Fruit fly (Drosophila melanogaster) whole organism, wandering third instar larva: ENCODE measurements around the gene emei.

Experiments used
- CG9705 ChIP-seq: fragments of 200-800 bp; sonication (Bioruptor generic); optimal IDR thresholded peaks from 2 replicates; lab custom pipeline; 2018; ENCODE audit warnings: missing biosample characterization, mild to moderate bottlenecking, missing genetic modification characterization
- Hnf4 ChIP-seq: fragments of 200-800 bp; sonication (Bioruptor generic); optimal IDR thresholded peaks from 2 replicates; lab custom pipeline; 2016; ENCODE audit warnings: missing biosample characterization, mild to moderate bottlenecking, missing genetic modification characterization
- Hr78 ChIP-seq: fragments of >200 bp; optimal IDR thresholded peaks from 2 replicates; lab custom pipeline; 2017; ENCODE audit warnings: missing biosample characterization, missing genetic modification characterization
- Hr83 ChIP-seq: fragments of 200-300 bp; sonication (Bioruptor generic); optimal IDR thresholded peaks from 2 replicates; lab custom pipeline; 2016; ENCODE audit warnings: missing biosample characterization, mild to moderate bottlenecking, missing genetic modification characterization, moderate library complexity; ENCODE audit not compliant: poor library complexity, severe bottlenecking
- Myc ChIP-seq: fragments of >200 bp; optimal IDR thresholded peaks from 2 replicates; lab custom pipeline; 2017
- N ChIP-seq: fragments of >200 bp; optimal IDR thresholded peaks from 2 replicates; lab custom pipeline; 2018; ENCODE audit warnings: missing biosample characterization, missing external identifiers, missing genetic modification characterization
- Rel ChIP-seq, 2 experiments: fragments of 200-800 bp; sonication (Bioruptor generic) in 1 of 2; optimal IDR thresholded peaks; 2 replicates in 1 of 2; 3 replicates in 1 of 2; lab custom pipeline; 2016 to 2019; ENCODE audit warnings: mild to moderate bottlenecking in 2 of 2, missing biosample characterization in 2 of 2, missing genetic modification characterization in 2 of 2, moderate library complexity in 1 of 2
- Vsx2 ChIP-seq: fragments of 200-300, 225-300 bp; sonication (Bioruptor generic); optimal IDR thresholded peaks from 2 replicates; lab custom pipeline; 2018; ENCODE audit warnings: missing biosample characterization, missing genetic modification characterization; ENCODE audit not compliant: partially characterized antibody
- jim ChIP-seq: fragments of 175-275, 200-325 bp; sonication (Bioruptor generic); optimal IDR thresholded peaks from 2 replicates; lab custom pipeline; 2016; ENCODE audit warnings: missing biosample characterization, mild to moderate bottlenecking, missing genetic modification characterization
- pan ChIP-seq: fragments of >200 bp; optimal IDR thresholded peaks from 2 replicates; lab custom pipeline; 2017
- psq ChIP-seq: fragments of 200-800 bp; sonication (Bioruptor generic); optimal IDR thresholded peaks from 3 replicates; lab custom pipeline; 2017; ENCODE audit warnings: missing biosample characterization, mild to moderate bottlenecking, missing genetic modification characterization, moderate library complexity
- rgr ChIP-seq: fragments of 200-800 bp; sonication (Bioruptor generic); optimal IDR thresholded peaks from 3 replicates; lab custom pipeline; 2016; ENCODE audit warnings: missing biosample characterization, mild to moderate bottlenecking, missing genetic modification characterization

- no peak for TF ChIP-seq CG9705 (GFP tag; lab: Kevin White, UChicago)
- TF ChIP-seq rgr (GFP tag; lab: Kevin White, UChicago) = no peak
- no peak for TF ChIP-seq Myc (lab: Kevin White, UChicago)
- no peak for TF ChIP-seq Hnf4
- TF ChIP-seq Rel (GFP tag; optimal IDR thresholded peaks at IDR 0.05; lab: Kevin White, UChicago) = no peak
- no peak for TF ChIP-seq Rel (tag; optimal IDR thresholded peaks at IDR 0.05; lab: Kevin White, UChicago)
- TF ChIP-seq jim = no peak
- no peak for TF ChIP-seq pan (lab: Kevin White, UChicago)
- no peak for TF ChIP-seq Hr78 (GFP tag; lab: Kevin White, UChicago)
- TF ChIP-seq Vsx2 (GFP tag; lab: Kevin White, UChicago) = no peak
- TF ChIP-seq N (GFP tag; lab: Kevin White, UChicago) = no peak
- no peak for TF ChIP-seq psq (GFP tag; lab: Kevin White, UChicago)
- no peak for TF ChIP-seq Hr83 (GFP tag; lab: Kevin White, UChicago)
Measured at dm6 chr3L:11125636-11126532, 16.4 kb downstream of the emei start.
